Worm (Caenorhabditis elegans) whole organism, midembryonic: ENCODE measurements around the gene skn-1.

ENCODE experiments used
- klf-2 ChIP-seq: fragments of 200-800 bp; sonication (Bioruptor generic); conservative IDR thresholded peaks from 2 replicates; pipeline ENCODE4 v1.3.6; 2022; ENCODE audit warnings: missing genetic modification reagents, missing genetic modification characterization, missing compliant biosample characterization
- ref-1 ChIP-seq: fragments of 200-800 bp; sonication (Bioruptor generic); conservative IDR thresholded peaks from 2 replicates; pipeline ENCODE4 v1.3.6; 2022; ENCODE audit warnings: missing genetic modification reagents, missing genetic modification characterization, missing compliant biosample characterization
- tab-1 ChIP-seq: fragments of 200-800 bp; sonication (Bioruptor generic); IDR thresholded peaks from 2 replicates; pipeline ENCODE4 v1.3.6; 2022; ENCODE audit warnings: missing genetic modification characterization, missing compliant biosample characterization
- ztf-23 ChIP-seq: fragments of 200-800 bp; sonication (Bioruptor generic); IDR thresholded peaks from 2 replicates; pipeline ENCODE4 v1.3.6; 2022; ENCODE audit warnings: missing genetic modification reagents, missing genetic modification characterization, missing compliant biosample characterization

DNA sequence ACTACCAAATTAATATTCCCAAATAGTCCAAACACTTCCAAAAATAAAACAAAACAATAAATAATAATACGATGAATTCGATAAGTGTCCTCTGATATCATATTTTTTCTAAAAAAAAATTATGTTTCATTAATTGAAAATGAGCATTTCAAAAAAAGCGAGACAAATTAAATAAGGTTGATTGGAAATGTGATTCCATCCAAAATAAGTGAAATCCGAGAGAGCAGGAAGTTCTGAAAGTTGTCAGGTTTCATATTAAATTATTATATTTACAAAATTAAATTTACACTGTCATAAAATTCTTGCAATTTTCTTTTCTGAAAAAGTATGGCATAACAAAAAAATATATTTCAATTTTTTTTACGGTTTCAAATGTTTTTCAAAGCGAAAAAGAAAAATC, 33.1 kb downstream of the skn-1 start, which contains the start of gene srsx-14:
- no peak for TF ChIP-seq klf-2
- no peak for TF ChIP-seq ztf-23 (GFP tag; lab: Robert Waterston, UW)
- no peak for TF ChIP-seq ref-1 (GFP tag; lab: Robert Waterston, UW)
- TF ChIP-seq tab-1 (GFP tag; lab: Robert Waterston, UW), result no peak
